Worm (Caenorhabditis elegans): Measurements from ENCODE around the gene pde-2.
"Not testable (repeated sequence)": the region's sequence is repeated elsewhere in the genome, so short reads cannot be mapped to it uniquely, and the experiment has no call there.

pde-2 gene

ce11 chrIII:8989752-8990151, 8.1 kb upstream of the pde-2 start, which contains the start of gene R08D7.7:
R08D7.7 (plus strand) TSS chrIII:8990052.
- TF ChIP-seq ccch-3 (GFP tag; optimal IDR thresholded peaks at IDR 0.05); ceh-40 (GFP tag; IDR thresholded peaks at IDR 0.05); mxl-1 (tag; optimal IDR thresholded peaks at IDR 0.05): not testable (repeated sequence)

ce11 chrIII:8988544-8988943, 6.8 kb upstream of the pde-2 start:
- no peak for TF ChIP-seq lin-40 (tag; optimal IDR thresholded peaks at IDR 0.05)
- no peak for TF ChIP-seq D2030.7 (GFP tag; IDR thresholded peaks at IDR 0.05)
- no peak for TF ChIP-seq mel-28 (tag; optimal IDR thresholded peaks at IDR 0.05; ENCODE audit: borderline replicate concordance)
- TF ChIP-seq egl-18 (GFP tag; IDR thresholded peaks at IDR 0.05) = no peak
- no peak for TF ChIP-seq attf-3 (GFP tag; conservative IDR thresholded peaks at IDR 0.05)
- peak in 1 of 3 experiments; percentile 3 for TF ChIP-seq lin-35 (GFP tag; optimal IDR thresholded peaks at IDR 0.05)
- no peak for TF ChIP-seq mxl-1 (tag; optimal IDR thresholded peaks at IDR 0.05)
- no peak for TF ChIP-seq Y53F4B.3 (GFP tag; IDR thresholded peaks at IDR 0.05)
- TF ChIP-seq tbp1 (GFP tag; optimal IDR thresholded peaks at IDR 0.05) = no peak
- TF ChIP-seq hsf-1 (GFP tag; IDR thresholded peaks at IDR 0.05) = 0 out of 2 replicates have a peak, but pooled peaks have one; percentile 7

ce11 chrIII:8988061-8988460, 6.4 kb upstream of the pde-2 start:
- TF ChIP-seq nhr-90 (tag; optimal IDR thresholded peaks at IDR 0.05) (no peak), nhr-179 (tag; optimal IDR thresholded peaks at IDR 0.05) (no peak), cebp-2 (GFP tag; IDR thresholded peaks at IDR 0.05) (no peak), unc-62 (GFP tag; optimal IDR thresholded peaks at IDR 0.05) (no peak), nhr-80 (tag; optimal IDR thresholded peaks at IDR 0.05) (no peak), egl-18 (GFP tag; IDR thresholded peaks at IDR 0.05) (no peak), B0019.2 (GFP tag; conservative IDR thresholded peaks at IDR 0.05) (no peak), dpff-1 (tag; optimal IDR thresholded peaks at IDR 0.05) (no peak), lin-35 (GFP tag; optimal IDR thresholded peaks at IDR 0.05) (no peak), Y67H2A.10 (GFP tag; conservative IDR thresholded peaks at IDR 0.05) (no peak), mes-4 (tag; optimal IDR thresholded peaks at IDR 0.05) (no peak), repo-1 (tag; optimal IDR thresholded peaks at IDR 0.05) (no peak), unc-130 (GFP tag; optimal IDR thresholded peaks at IDR 0.05) (no peak), lin-40 (tag; optimal IDR thresholded peaks at IDR 0.05) (no peak), Y56A3A.18 (GFP tag; IDR thresholded peaks at IDR 0.05) (no peak), ztf-18 (tag; optimal IDR thresholded peaks at IDR 0.05) (no peak), zfh-2 (GFP tag; conservative IDR thresholded peaks at IDR 0.05) (no peak)

- peak; percentile 61 for TF ChIP-seq lin-40 (tag; optimal IDR thresholded peaks at IDR 0.05)
- no peak for TF ChIP-seq madf-10 (tag; optimal IDR thresholded peaks at IDR 0.05)
- no peak for TF ChIP-seq cebp-2 (GFP tag; IDR thresholded peaks at IDR 0.05)
- TF ChIP-seq somi-1 (GFP tag; optimal IDR thresholded peaks at IDR 0.05) = peak; percentile 73
- TF ChIP-seq zfh-2 (GFP tag; conservative IDR thresholded peaks at IDR 0.05) = no peak
- TF ChIP-seq cebp-1 (GFP tag; IDR thresholded peaks at IDR 0.05) = no peak
- TF ChIP-seq cebp-1 (tag; optimal IDR thresholded peaks at IDR 0.05) = peak; percentile 10
- no peak for TF ChIP-seq mxl-1 (tag; optimal IDR thresholded peaks at IDR 0.05)
Observed at ce11 chrIII:8986872-8987271, 5.2 kb upstream of the pde-2 start.

ce11 chrIII:8985965-8986364, 4.3 kb upstream of the pde-2 start:
- TF ChIP-seq cebp-1 (GFP tag; IDR thresholded peaks at IDR 0.05) (no peak), cebp-1 (tag; optimal IDR thresholded peaks at IDR 0.05) (peak; percentile 62), mcd-1 (GFP tag; IDR thresholded peaks at IDR 0.05) (no peak), nhr-80 (tag; optimal IDR thresholded peaks at IDR 0.05) (peak; percentile 68)

ce11 chrIII:8985461-8985860, 3.8 kb upstream of the pde-2 start:
- TF ChIP-seq him-1 (tag; optimal IDR thresholded peaks at IDR 0.05) (no peak), lsl-1 (GFP tag; optimal IDR thresholded peaks at IDR 0.05) (peak; percentile 31), tbp1 (GFP tag; optimal IDR thresholded peaks at IDR 0.05) (no peak), madf-6 (GFP tag; IDR thresholded peaks at IDR 0.05) (0 out of 2 replicates have a peak, but pooled peaks have one; percentile 45), lin-54 (GFP tag; optimal IDR thresholded peaks at IDR 0.05) (peak; percentile 89), hlh-12 (tag; optimal IDR thresholded peaks at IDR 0.05) (no peak), F33H1.4 (GFP tag; IDR thresholded peaks at IDR 0.05) (peak; percentile 21; the same call in 1 of the 2 replicates), efl-1 (GFP tag; optimal IDR thresholded peaks at IDR 0.05) (peak; percentile 58), D2030.7 (GFP tag; IDR thresholded peaks at IDR 0.05) (peak; percentile 36; the same call in 1 of the 2 replicates), athp-1 (tag; optimal IDR thresholded peaks at IDR 0.05) (no peak), F23B12.7 (tag; optimal IDR thresholded peaks at IDR 0.05; ENCODE audit: insufficient read depth) (peak; percentile 0), F39B2.1 (GFP tag; IDR thresholded peaks at IDR 0.05) (no peak), hsf-1 (GFP tag; IDR thresholded peaks at IDR 0.05) (peak; percentile 92)

All from whole organism, young adult.